ENCODE assay signal across 5 worm cellular contexts in the genomic region with DNA sequence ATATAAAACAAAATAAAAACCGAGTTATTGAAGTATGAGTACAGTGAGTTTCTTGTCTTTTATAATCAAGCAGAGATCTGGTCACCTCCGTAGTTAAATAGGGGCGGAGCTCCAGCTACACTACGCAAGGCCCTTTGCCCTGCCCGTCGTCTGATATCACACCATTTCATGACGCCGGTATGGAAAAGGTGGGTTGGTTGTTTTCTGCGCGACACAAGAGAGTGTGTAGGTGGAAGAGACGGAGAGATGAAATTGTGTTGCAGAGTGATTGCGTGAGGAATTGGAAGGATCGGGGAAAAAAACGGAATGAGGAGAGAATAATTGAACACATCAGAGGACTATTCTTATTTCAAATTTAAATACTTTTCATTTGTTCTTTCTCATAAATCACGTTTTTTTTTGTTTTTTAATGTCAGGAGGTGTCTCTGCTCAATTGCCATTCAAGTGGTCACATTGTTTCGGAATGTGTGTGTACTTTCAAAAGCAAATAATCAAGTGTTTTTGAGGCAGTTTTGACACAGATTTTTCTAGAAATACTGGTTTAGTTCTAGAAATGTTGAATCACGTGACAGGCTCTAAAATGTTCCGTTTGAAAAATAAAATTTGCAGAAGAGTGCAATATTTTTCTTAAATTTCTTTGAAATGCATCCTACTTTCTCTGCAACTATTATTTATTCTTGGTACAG.
TF ChIP-seq lines count a peak whose summit lies in the region.

Gene ZK822.9, plus strand, starts transcription at position 180 of the 686 bp plus-strand sequence.

TF ChIP-seq in whole organism, L1 larva, 84 proteins besides CTCF, POLR2A, EP300 and RAD21 (continued from another document and continues in another):
- TF ChIP-seq ceh-63 (GFP tag; optimal IDR thresholded peaks at IDR 0.05; lab: Kevin White, UChicago), result no peak
- TF ChIP-seq efl-3 (GFP tag; optimal IDR thresholded peaks at IDR 0.05; lab: Kevin White, UChicago), result no peak
- no peak for TF ChIP-seq zip-4 (GFP tag; optimal IDR thresholded peaks at IDR 0.05; lab: Kevin White, UChicago)
- no peak for TF ChIP-seq unc-62 (GFP tag; optimal IDR thresholded peaks at IDR 0.05; lab: Kevin White, UChicago)
- no peak for TF ChIP-seq ceh-82 (tag; optimal IDR thresholded peaks at IDR 0.05; lab: Kevin White, UChicago)
- no peak for TF ChIP-seq efl-1 (optimal IDR thresholded peaks at IDR 0.05; lab: Kevin White, UChicago)
- no peak for TF ChIP-seq efl-1 (GFP tag; optimal IDR thresholded peaks at IDR 0.05 in 1 of 2; lab: Kevin White, UChicago)
- TF ChIP-seq lir-3 (tag; optimal IDR thresholded peaks at IDR 0.05; lab: Kevin White, UChicago; ENCODE audit: poor library complexity), result no peak
- peak; percentile 38 for TF ChIP-seq nhr-20 (tag; optimal IDR thresholded peaks at IDR 0.05; lab: Kevin White, UChicago)
- peak in 2 of 6 experiments; percentile 9 to 25 for TF ChIP-seq elt-3 (tag; optimal IDR thresholded peaks at IDR 0.05; lab: Kevin White, UChicago)
- TF ChIP-seq ztf-11 (tag; optimal IDR thresholded peaks at IDR 0.05; lab: Kevin White, UChicago), result no peak
- no peak for TF ChIP-seq blmp-1 (tag; optimal IDR thresholded peaks at IDR 0.05; lab: Kevin White, UChicago)
- no peak for TF ChIP-seq tbx-2 (tag; optimal IDR thresholded peaks at IDR 0.05; lab: Kevin White, UChicago)
- no peak for TF ChIP-seq nhr-28 (tag; optimal IDR thresholded peaks at IDR 0.05; lab: Kevin White, UChicago)
- TF ChIP-seq C34B4.2 (tag; optimal IDR thresholded peaks at IDR 0.05; lab: Kevin White, UChicago), result no peak
- no peak for TF ChIP-seq nhr-11 (tag; optimal IDR thresholded peaks at IDR 0.05; lab: Kevin White, UChicago)
- no peak for TF ChIP-seq nhr-76 (tag; optimal IDR thresholded peaks at IDR 0.05; lab: Kevin White, UChicago)
- no peak for TF ChIP-seq fkh-10 (GFP tag; optimal IDR thresholded peaks at IDR 0.05; lab: Kevin White, UChicago)
- TF ChIP-seq fos-1 (tag; optimal IDR thresholded peaks at IDR 0.05; lab: Kevin White, UChicago), result no peak
- no peak for TF ChIP-seq hlh-4 (tag; optimal IDR thresholded peaks at IDR 0.05; lab: Kevin White, UChicago)
- TF ChIP-seq ama-1 (optimal IDR thresholded peaks at IDR 0.05; lab: Kevin White, UChicago), result no peak
- TF ChIP-seq unc-30 (tag; optimal IDR thresholded peaks at IDR 0.05; lab: Kevin White, UChicago), result no peak
- TF ChIP-seq zag-1 (tag; optimal IDR thresholded peaks at IDR 0.05; lab: Kevin White, UChicago), result no peak
- TF ChIP-seq snpc-4 (tag; optimal IDR thresholded peaks at IDR 0.05; lab: Kevin White, UChicago), result no peak
- TF ChIP-seq sox-4 (tag; optimal IDR thresholded peaks at IDR 0.05; lab: Kevin White, UChicago), result no peak
- no peak for TF ChIP-seq egl-27 (tag; optimal IDR thresholded peaks at IDR 0.05; lab: Kevin White, UChicago)

TF ChIP-seq in whole organism, L2 larva, 48 proteins besides CTCF, POLR2A, EP300 and RAD21 (continued from another document):
- TF ChIP-seq ztf-1 (GFP tag; conservative IDR thresholded peaks at IDR 0.05; lab: Robert Waterston, UW) (no peak), nhr-6 (tag; optimal IDR thresholded peaks at IDR 0.05; lab: Kevin White, UChicago) (no peak), mdl-1 (tag; optimal IDR thresholded peaks at IDR 0.05; lab: Kevin White, UChicago) (peak in 1 of 2 experiments; percentile 2), dmd-4 (tag; optimal IDR thresholded peaks at IDR 0.05; lab: Kevin White, UChicago) (no peak), mab-5 (tag; optimal IDR thresholded peaks at IDR 0.05; lab: Kevin White, UChicago) (no peak), blmp-1 (tag; optimal IDR thresholded peaks at IDR 0.05; lab: Kevin White, UChicago; ENCODE audit: insufficient read depth) (no peak), sma-3 (GFP tag; optimal IDR thresholded peaks at IDR 0.05; lab: Kevin White, UChicago) (no peak), unc-62 (GFP tag; optimal IDR thresholded peaks at IDR 0.05; lab: Kevin White, UChicago) (no peak), crh-2 (tag; optimal IDR thresholded peaks at IDR 0.05; lab: Kevin White, UChicago) (peak; percentile 3), skn-1 (tag; optimal IDR thresholded peaks at IDR 0.05; lab: Kevin White, UChicago) (no peak), sem-4 (tag; optimal IDR thresholded peaks at IDR 0.05; lab: Kevin White, UChicago) (no peak), lin-13 (GFP tag; optimal IDR thresholded peaks at IDR 0.05; lab: Kevin White, UChicago) (no peak), gmeb-1 (tag; optimal IDR thresholded peaks at IDR 0.05; lab: Kevin White, UChicago) (no peak), nhr-129 (tag; optimal IDR thresholded peaks at IDR 0.05; lab: Kevin White, UChicago) (no peak)

TF ChIP-seq in whole organism, L3 larva, 47 proteins besides CTCF, POLR2A, EP300 and RAD21 (continued from another document):
- TF ChIP-seq nhr-237 (tag; optimal IDR thresholded peaks at IDR 0.05; lab: Kevin White, UChicago), result no peak
- peak; percentile 42 for TF ChIP-seq ama-1 (optimal IDR thresholded peaks at IDR 0.05; lab: Kevin White, UChicago)
- TF ChIP-seq ztf-11 (tag; optimal IDR thresholded peaks at IDR 0.05; lab: Kevin White, UChicago), result no peak
- TF ChIP-seq fkh-2 (tag; optimal IDR thresholded peaks at IDR 0.05; lab: Kevin White, UChicago), result no peak
- TF ChIP-seq ZK546.5 (tag; optimal IDR thresholded peaks at IDR 0.05; lab: Kevin White, UChicago), result no peak
- peak; percentile 73 for TF ChIP-seq pha-4 (tag; optimal IDR thresholded peaks at IDR 0.05; lab: Kevin White, UChicago)
- peak; percentile 69 for TF ChIP-seq elt-2 (tag; optimal IDR thresholded peaks at IDR 0.05; lab: Kevin White, UChicago)

TF ChIP-seq in whole organism, L4 larva, 104 proteins besides CTCF, POLR2A, EP300 and RAD21 (continued from another document):
- TF ChIP-seq unc-39 (tag; optimal IDR thresholded peaks at IDR 0.05; lab: Kevin White, UChicago) (no peak), Y48G9A.11 (GFP tag; IDR thresholded peaks at IDR 0.05; lab: Robert Waterston, UW) (no peak), dmd-9 (GFP tag; IDR thresholded peaks at IDR 0.05; lab: Robert Waterston, UW) (no peak), lsy-2 (tag; optimal IDR thresholded peaks at IDR 0.05; lab: Kevin White, UChicago) (no peak), zip-2 (tag; optimal IDR thresholded peaks at IDR 0.05; lab: Kevin White, UChicago) (no peak), zfp-2 (tag; optimal IDR thresholded peaks at IDR 0.05; lab: Kevin White, UChicago) (no peak), unc-130 (GFP tag; optimal IDR thresholded peaks at IDR 0.05; lab: Kevin White, UChicago) (no peak), vab-7 (GFP tag; IDR thresholded peaks at IDR 0.05; lab: Robert Waterston, UW) (no peak), F10B5.3 (tag; optimal IDR thresholded peaks at IDR 0.05; lab: Kevin White, UChicago) (no peak), hif-1 (tag; optimal IDR thresholded peaks at IDR 0.05; lab: Kevin White, UChicago) (peak in 1 of 2 experiments; percentile 17), mep-1 (tag; optimal IDR thresholded peaks at IDR 0.05; lab: Kevin White, UChicago) (peak; percentile 49), hlh-30 (tag; optimal IDR thresholded peaks at IDR 0.05; lab: Kevin White, UChicago; ENCODE audit: insufficient read depth) (peak; percentile 81), F37D6.2 (tag; optimal IDR thresholded peaks at IDR 0.05; lab: Kevin White, UChicago) (no peak), duxl-1 (tag; optimal IDR thresholded peaks at IDR 0.05; lab: Kevin White, UChicago; ENCODE audit: poor library complexity) (no peak), ztf-7 (tag; optimal IDR thresholded peaks at IDR 0.05; lab: Kevin White, UChicago) (no peak), Y75B8A.6 (GFP tag; IDR thresholded peaks at IDR 0.05; lab: Robert Waterston, UW) (no peak), nhr-41 (GFP tag; IDR thresholded peaks at IDR 0.05; lab: Robert Waterston, UW) (no peak), lin-29 (GFP tag; IDR thresholded peaks at IDR 0.05; lab: Robert Waterston, UW) (no peak), cey-2 (tag; optimal IDR thresholded peaks at IDR 0.05; lab: Kevin White, UChicago; ENCODE audit: borderline replicate concordance, insufficient read depth) (no peak), dmd-6 (GFP tag; IDR thresholded peaks at IDR 0.05; lab: Robert Waterston, UW) (peak; percentile 26), nhr-237 (tag; optimal IDR thresholded peaks at IDR 0.05; lab: Kevin White, UChicago) (no peak), mxl-3 (GFP tag; optimal IDR thresholded peaks at IDR 0.05; lab: Kevin White, UChicago) (peak; percentile 24), snpc-1.2 (GFP tag; IDR thresholded peaks at IDR 0.05; lab: Robert Waterston, UW) (no peak), spr-3 (GFP tag; optimal IDR thresholded peaks at IDR 0.05; lab: Kevin White, UChicago) (no peak), daf-16 (GFP tag; optimal IDR thresholded peaks at IDR 0.05; lab: Kevin White, UChicago) (no peak), daf-16 (tag; optimal IDR thresholded peaks at IDR 0.05; lab: Kevin White, UChicago) (peak; percentile 70), nhr-28 (tag; optimal IDR thresholded peaks at IDR 0.05; lab: Kevin White, UChicago) (peak; percentile 82), arid-1 (GFP tag; conservative IDR thresholded peaks at IDR 0.05; lab: Robert Waterston, UW) (no peak), pqm-1 (tag; optimal IDR thresholded peaks at IDR 0.05; lab: Kevin White, UChicago) (no peak), aha-1 (tag; lab: Kevin White, UChicago) (peak; percentile 65), ZK546.5 (tag; optimal IDR thresholded peaks at IDR 0.05; lab: Kevin White, UChicago) (no peak), madf-9 (GFP tag; conservative IDR thresholded peaks at IDR 0.05; lab: Robert Waterston, UW) (no peak)

TF ChIP-seq in whole organism, young adult, 124 proteins besides CTCF, POLR2A, EP300 and RAD21 (continued from another document):
- TF ChIP-seq egl-44 (GFP tag; IDR thresholded peaks at IDR 0.05; lab: Robert Waterston, UW) (0 out of 2 replicates have a peak, but pooled peaks have one; percentile 8), ztf-25 (GFP tag; IDR thresholded peaks at IDR 0.05; lab: Robert Waterston, UW) (no peak), him-1 (tag; optimal IDR thresholded peaks at IDR 0.05; lab: Kevin White, UChicago) (no peak), attf-3 (GFP tag; conservative IDR thresholded peaks at IDR 0.05; lab: Robert Waterston, UW) (no peak), K11D2.4 (GFP tag; IDR thresholded peaks at IDR 0.05; lab: Robert Waterston, UW) (no peak), Y79H2A.3 (GFP tag; conservative IDR thresholded peaks at IDR 0.05; lab: Robert Waterston, UW) (no peak), F57A8.1 (GFP tag; optimal IDR thresholded peaks at IDR 0.05; lab: Kevin White, UChicago) (no peak), ets-4 (GFP tag; optimal IDR thresholded peaks at IDR 0.05; lab: Kevin White, UChicago) (no peak), akir-1 (GFP tag; optimal IDR thresholded peaks at IDR 0.05; lab: Kevin White, UChicago) (no peak), ceh-27 (GFP tag; optimal IDR thresholded peaks at IDR 0.05; lab: Kevin White, UChicago) (peak; percentile 35), B0336.3 (GFP tag; IDR thresholded peaks at IDR 0.05; lab: Robert Waterston, UW) (no peak), let-607 (tag; optimal IDR thresholded peaks at IDR 0.05; lab: Kevin White, UChicago) (no peak), F23B12.7 (tag; optimal IDR thresholded peaks at IDR 0.05; lab: Kevin White, UChicago; ENCODE audit: insufficient read depth) (no peak), atf-7 (tag; optimal IDR thresholded peaks at IDR 0.05; lab: Kevin White, UChicago) (no peak), nhr-80 (tag; optimal IDR thresholded peaks at IDR 0.05; lab: Kevin White, UChicago) (peak; percentile 65), unc-62 (GFP tag; optimal IDR thresholded peaks at IDR 0.05; lab: Kevin White, UChicago) (peak; percentile 9), F37B4.10 (GFP tag; IDR thresholded peaks at IDR 0.05; lab: Robert Waterston, UW) (no peak), T26A5.8 (tag; optimal IDR thresholded peaks at IDR 0.05; lab: Kevin White, UChicago) (no peak), gei-17 (GFP tag; optimal IDR thresholded peaks at IDR 0.05; lab: Kevin White, UChicago) (no peak), cebp-1 (GFP tag; IDR thresholded peaks at IDR 0.05; lab: Robert Waterston, UW) (no peak), cebp-1 (tag; optimal IDR thresholded peaks at IDR 0.05; lab: Kevin White, UChicago) (no peak), snpc-1.1 (tag; optimal IDR thresholded peaks at IDR 0.05; lab: Kevin White, UChicago; ENCODE audit: insufficient read depth) (no peak), lin-26 (GFP tag; IDR thresholded peaks at IDR 0.05; lab: Robert Waterston, UW) (no peak), F22D6.2 (tag; optimal IDR thresholded peaks at IDR 0.05; lab: Kevin White, UChicago) (no peak), F39B2.1 (GFP tag; IDR thresholded peaks at IDR 0.05; lab: Robert Waterston, UW) (no peak), F52B5.7 (tag; optimal IDR thresholded peaks at IDR 0.05; lab: Kevin White, UChicago) (no peak), attf-5 (GFP tag; optimal IDR thresholded peaks at IDR 0.05; lab: Kevin White, UChicago) (no peak), unc-130 (GFP tag; optimal IDR thresholded peaks at IDR 0.05; lab: Kevin White, UChicago) (no peak)
